Fruit fly (Drosophila melanogaster): ENCODE results near the gene Exo84.

Exo84 gene

dm6 chr3R:26024596-26025213 lies 27.4 kb downstream of the Exo84 start (continued):
- TF ChIP-seq Pdp1 (GFP tag; optimal IDR thresholded peaks at IDR 0.05) (no peak), CG7987 (GFP tag; optimal IDR thresholded peaks at IDR 0.05) (no peak), hth (optimal IDR thresholded peaks at IDR 0.05) (no peak), CG17361 (GFP tag; IDR thresholded peaks at IDR 0.05) (no peak), sima (GFP tag; optimal IDR thresholded peaks at IDR 0.05) (no peak), lmd (GFP tag; IDR thresholded peaks at IDR 0.05) (no peak), cad (GFP tag; optimal IDR thresholded peaks at IDR 0.05) (peak; percentile 55), CG4360 (GFP tag; IDR thresholded peaks at IDR 0.05) (peak; percentile 92), grn (GFP tag; optimal IDR thresholded peaks at IDR 0.05) (no peak), Bdp1 (GFP tag; optimal IDR thresholded peaks at IDR 0.05) (no peak), Jarid2 (GFP tag; optimal IDR thresholded peaks at IDR 0.05) (no peak), CG30020 (tag; optimal IDR thresholded peaks at IDR 0.05) (no peak), trh (GFP tag; optimal IDR thresholded peaks at IDR 0.05) (no peak), CG12659 (GFP tag; optimal IDR thresholded peaks at IDR 0.05) (no peak), Dfd (GFP tag; optimal IDR thresholded peaks at IDR 0.05) (no peak), Dad (GFP tag; optimal IDR thresholded peaks at IDR 0.05) (no peak), crol (GFP tag; IDR thresholded peaks at IDR 0.05) (peak; percentile 54; the same call in 1 of the 2 replicates), CG6654 (GFP tag; optimal IDR thresholded peaks at IDR 0.05) (no peak), Spps (tag; optimal IDR thresholded peaks at IDR 0.05) (no peak), ro (GFP tag; IDR thresholded peaks at IDR 0.05) (no peak), CG6689 (GFP tag; IDR thresholded peaks at IDR 0.05) (no peak), slou (GFP tag; optimal IDR thresholded peaks at IDR 0.05) (no peak), Bgb (GFP tag; IDR thresholded peaks at IDR 0.05; ENCODE audit: partially characterized antibody) (no peak), Chrac-16 (GFP tag; optimal IDR thresholded peaks at IDR 0.05) (no peak), inv (GFP tag; IDR thresholded peaks at IDR 0.05; ENCODE audit: partially characterized antibody) (no peak), Adf1 (GFP tag; IDR thresholded peaks at IDR 0.05) (no peak), CG17328 (GFP tag; IDR thresholded peaks at IDR 0.05) (no peak), CG8924 (tag; optimal IDR thresholded peaks at IDR 0.05) (no peak), Doc3 (GFP tag; IDR thresholded peaks at IDR 0.05; ENCODE audit: partially characterized antibody) (no peak), Kr (GFP tag; optimal IDR thresholded peaks at IDR 0.05) (peak; percentile 44), CG2678 (tag; optimal IDR thresholded peaks at IDR 0.05) (no peak), peb (GFP tag; IDR thresholded peaks at IDR 0.05) (no peak), Stat92E (GFP tag; optimal IDR thresholded peaks at IDR 0.05) (no peak), slbo (GFP tag; IDR thresholded peaks at IDR 0.05) (no peak), D (optimal IDR thresholded peaks at IDR 0.05) (peak; percentile 22), D (GFP tag; optimal IDR thresholded peaks at IDR 0.05) (no peak), MTF-1 (GFP tag; optimal IDR thresholded peaks at IDR 0.05; ENCODE audit: borderline replicate concordance) (no peak), Hmx (GFP tag; optimal IDR thresholded peaks at IDR 0.05) (no peak), pho (GFP tag; optimal IDR thresholded peaks at IDR 0.05) (no peak), ap (GFP tag; IDR thresholded peaks at IDR 0.05) (no peak), CG12744 (GFP tag; optimal IDR thresholded peaks at IDR 0.05) (no peak), Dbx (GFP tag; IDR thresholded peaks at IDR 0.05) (no peak), CG3838 (GFP tag; optimal IDR thresholded peaks at IDR 0.05) (no peak), CG17612 (GFP tag; IDR thresholded peaks at IDR 0.05) (no peak), Bteb2 (GFP tag; optimal IDR thresholded peaks at IDR 0.05) (no peak), Lpt (GFP tag; optimal IDR thresholded peaks at IDR 0.05) (no peak), bcd (GFP tag; optimal IDR thresholded peaks at IDR 0.05) (no peak), bsh (GFP tag; optimal IDR thresholded peaks at IDR 0.05) (no peak), CG2120 (GFP tag; optimal IDR thresholded peaks at IDR 0.05) (no peak), CG1233 (GFP tag; optimal IDR thresholded peaks at IDR 0.05) (no peak), CG4730 (GFP tag; IDR thresholded peaks at IDR 0.05) (no peak), ash1 (GFP tag; optimal IDR thresholded peaks at IDR 0.05) (no peak)

Data from whole organism, embryonic.